Fruit fly (Drosophila melanogaster): Measurements from ENCODE around the gene Tgs1.

The Tgs1 gene

DNA sequence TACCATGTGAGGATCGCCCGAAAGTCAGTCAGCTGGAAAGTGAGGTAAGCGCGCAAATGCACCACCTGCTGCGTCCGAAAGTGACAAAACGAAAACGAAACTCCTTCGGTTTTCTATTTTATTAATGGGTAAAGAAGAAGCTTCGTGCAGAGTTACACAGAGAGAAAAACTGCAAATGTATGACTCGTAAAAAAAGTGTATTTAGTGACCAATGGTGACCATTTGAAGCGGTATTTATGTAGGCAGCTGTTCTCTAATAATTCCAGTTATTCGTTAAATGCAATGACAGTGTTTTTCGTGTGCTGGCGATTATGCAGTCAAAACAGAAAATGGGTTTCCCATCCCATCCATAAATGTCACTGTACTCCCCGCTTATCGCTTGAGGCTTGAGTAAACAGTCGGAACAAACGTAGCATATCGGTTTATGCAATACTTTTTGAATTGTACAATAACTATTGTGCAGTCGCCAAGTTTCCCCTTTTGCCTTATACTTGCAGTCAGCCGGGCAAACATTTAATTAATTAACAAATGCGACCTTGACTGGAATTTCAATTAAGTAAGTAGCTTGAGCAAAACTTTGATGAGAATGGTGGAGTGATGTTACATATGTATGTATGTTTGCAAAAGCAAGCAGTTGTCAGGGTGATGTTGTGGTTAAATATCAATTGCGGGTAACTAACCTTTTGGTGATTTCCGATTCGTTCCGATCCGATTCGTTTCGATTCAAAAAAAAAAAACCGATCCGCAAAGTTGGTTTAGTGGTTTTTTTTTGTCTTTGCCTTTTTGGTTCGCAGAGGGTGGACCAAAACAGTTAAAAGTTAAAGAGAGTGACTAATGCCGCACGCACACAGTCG, 42.3 kb downstream of the Tgs1 start (continued):
- TF ChIP-seq Ptx1 (GFP tag; IDR thresholded peaks at IDR 0.05) (0 out of 2 replicates have a peak, but pooled peaks have one; percentile 33), dmrt99B (tag; optimal IDR thresholded peaks at IDR 0.05) (peak; percentile 17), Ssrp (tag; optimal IDR thresholded peaks at IDR 0.05) (peak; percentile 12), gsb (GFP tag; IDR thresholded peaks at IDR 0.05) (0 out of 2 replicates have a peak, but pooled peaks have one; percentile 11), hth (optimal IDR thresholded peaks at IDR 0.05) (no peak), lilli (GFP tag; optimal IDR thresholded peaks at IDR 0.05) (no peak), bsh (GFP tag; optimal IDR thresholded peaks at IDR 0.05) (peak in 1 of 2 experiments; percentile 51), CG8944 (GFP tag; optimal IDR thresholded peaks at IDR 0.05) (no peak), stwl (tag; optimal IDR thresholded peaks at IDR 0.05) (no peak), dysf (GFP tag; IDR thresholded peaks at IDR 0.05) (no peak), gro (GFP tag; optimal IDR thresholded peaks at IDR 0.05) (no peak), zfh1 (GFP tag; IDR thresholded peaks at IDR 0.05) (peak; percentile 25; the same call in 1 of the 3 replicates), CG11504 (tag; optimal IDR thresholded peaks at IDR 0.05) (peak; percentile 1), CG7963 (GFP tag; IDR thresholded peaks at IDR 0.05; ENCODE audit: partially characterized antibody) (no peak), CG10431 (GFP tag; optimal IDR thresholded peaks at IDR 0.05) (no peak), CG2712 (tag; optimal IDR thresholded peaks at IDR 0.05) (peak; percentile 29), amos (GFP tag; IDR thresholded peaks at IDR 0.05; ENCODE audit: partially characterized antibody) (no peak), prd (optimal IDR thresholded peaks at IDR 0.05) (no peak), prd (GFP tag; IDR thresholded peaks at IDR 0.05) (peak; percentile 40; the same call in 1 of the 3 replicates), CG31441 (GFP tag; IDR thresholded peaks at IDR 0.05) (0 out of 2 replicates have a peak, but pooled peaks have one; percentile 29), CG11398 (GFP tag; optimal IDR thresholded peaks at IDR 0.05) (peak; percentile 7), Ets65A (GFP tag) (peak; percentile 62), emc (GFP tag; optimal IDR thresholded peaks at IDR 0.05) (no peak), gem (tag; optimal IDR thresholded peaks at IDR 0.05) (peak; percentile 27), Atf-2 (GFP tag; optimal IDR thresholded peaks at IDR 0.05) (no peak), CG18262 (tag; optimal IDR thresholded peaks at IDR 0.05) (peak; percentile 22), Xrp1 (GFP tag; IDR thresholded peaks at IDR 0.05) (peak; percentile 28; the same call in 1 of the 2 replicates), CG11560 (tag; IDR thresholded peaks at IDR 0.05) (no peak), Med (GFP tag) (peak; percentile 70), Deaf1 (tag; optimal IDR thresholded peaks at IDR 0.05) (peak; percentile 34), tgo (GFP tag; IDR thresholded peaks at IDR 0.05) (no peak), Pdp1 (GFP tag; optimal IDR thresholded peaks at IDR 0.05) (peak in 1 of 2 experiments; percentile 94), CG5180 (GFP tag; optimal IDR thresholded peaks at IDR 0.05) (no peak), CG11695 (GFP tag; IDR thresholded peaks at IDR 0.05) (0 out of 3 replicates have a peak, but pooled peaks have one; percentile 12), zf30C (GFP tag; optimal IDR thresholded peaks at IDR 0.05) (peak; percentile 61), CG8281 (tag; optimal IDR thresholded peaks at IDR 0.05) (no peak), chif (GFP tag; optimal IDR thresholded peaks at IDR 0.05) (peak in 1 of 2 experiments; percentile 3), CG6654 (GFP tag; optimal IDR thresholded peaks at IDR 0.05) (no peak), jumu (GFP tag; optimal IDR thresholded peaks at IDR 0.05) (peak; percentile 0), H15 (GFP tag; IDR thresholded peaks at IDR 0.05) (0 out of 3 replicates have a peak, but pooled peaks have one; percentile 36), kay (GFP tag; optimal IDR thresholded peaks at IDR 0.05) (no peak), CG2202 (tag; optimal IDR thresholded peaks at IDR 0.05) (no peak), NfI (GFP tag; optimal IDR thresholded peaks at IDR 0.05) (no peak), tio (GFP tag; optimal IDR thresholded peaks at IDR 0.05) (no peak), CG17186 (GFP tag; optimal IDR thresholded peaks at IDR 0.05) (no peak), phol (tag; optimal IDR thresholded peaks at IDR 0.05) (peak; percentile 9), bcd (GFP tag; optimal IDR thresholded peaks at IDR 0.05) (no peak), CG14710 (tag; optimal IDR thresholded peaks at IDR 0.05) (peak; percentile 17), Sox100B (GFP tag; optimal IDR thresholded peaks at IDR 0.05) (no peak)
